Worm (Caenorhabditis elegans) whole organism, midembryonic: ENCODE results near the gene rrf-3.

Experiments
- T22C8.4 ChIP-seq: fragments of 200-800 bp; sonication (Bioruptor generic); IDR thresholded peaks from 2 replicates; pipeline ENCODE4 v1.3.6; 2022; ENCODE audit warnings: missing genetic modification characterization, missing compliant biosample characterization
- cog-1 ChIP-seq: sonication (generic microtip); optimal IDR thresholded peaks from 2 replicates; lab custom pipeline; 2016; ENCODE audit warnings: missing genetic modification characterization, missing compliant biosample characterization
- klf-2 ChIP-seq: fragments of 200-800 bp; sonication (Bioruptor generic); conservative IDR thresholded peaks from 2 replicates; pipeline ENCODE4 v1.3.6; 2022; ENCODE audit warnings: missing genetic modification reagents, missing genetic modification characterization, missing compliant biosample characterization
- ref-1 ChIP-seq: fragments of 200-800 bp; sonication (Bioruptor generic); conservative IDR thresholded peaks from 2 replicates; pipeline ENCODE4 v1.3.6; 2022; ENCODE audit warnings: missing genetic modification reagents, missing genetic modification characterization, missing compliant biosample characterization

DNA sequence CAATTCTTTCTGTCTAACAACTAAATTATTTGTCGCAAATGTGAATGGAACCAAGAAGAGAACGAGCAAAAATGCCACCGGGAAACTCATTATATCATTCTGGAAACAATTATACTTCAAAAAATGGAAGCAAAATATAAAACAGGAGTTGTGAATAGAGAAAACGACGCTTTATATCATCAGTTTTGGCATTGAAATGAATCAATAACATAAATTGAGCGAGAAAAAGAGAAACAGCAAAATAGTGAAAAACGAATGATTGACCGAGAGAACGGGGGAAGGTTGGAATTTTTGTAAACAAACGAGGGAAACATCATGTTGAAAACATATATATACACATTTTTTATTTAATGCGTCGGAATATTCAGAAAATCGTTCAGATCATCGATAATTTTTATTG is 25.4 kb upstream of the rrf-3 start, which contains the start of gene ctns-1:
- no peak for TF ChIP-seq T22C8.4 (GFP tag; lab: Robert Waterston, UW)
- no peak for TF ChIP-seq klf-2 (GFP tag; lab: Robert Waterston, UW)
- TF ChIP-seq cog-1 (tag; lab: Kevin White, UChicago) = no peak
- no peak for TF ChIP-seq ref-1 (GFP tag; lab: Robert Waterston, UW)
